Fruit fly (Drosophila melanogaster) whole organism, wandering third instar larva: ENCODE measurements around the gene CG18178.

Experiments used
- CG9705 ChIP-seq: fragments of 200-800 bp; sonication (Bioruptor generic); optimal IDR thresholded peaks from 2 replicates; lab custom pipeline; 2018; ENCODE audit warnings: missing biosample characterization, mild to moderate bottlenecking, missing genetic modification characterization
- HLH106 ChIP-seq: fragments of 200-800 bp; optimal IDR thresholded peaks from 3 replicates; lab custom pipeline; 2019; ENCODE audit warnings: missing biosample characterization, mild to moderate bottlenecking, missing genetic modification characterization, moderate library complexity
- br ChIP-seq: fragments of 200-800 bp; sonication (Bioruptor generic); optimal IDR thresholded peaks from 2 replicates; lab custom pipeline; 2016; ENCODE audit warnings: missing biosample characterization, missing genetic modification characterization
- usp ChIP-seq: fragments of >200 bp; optimal IDR thresholded peaks from 2 replicates; lab custom pipeline; 2017; ENCODE audit warnings: missing biosample characterization, missing genetic modification characterization

CG18178 gene

DNA sequence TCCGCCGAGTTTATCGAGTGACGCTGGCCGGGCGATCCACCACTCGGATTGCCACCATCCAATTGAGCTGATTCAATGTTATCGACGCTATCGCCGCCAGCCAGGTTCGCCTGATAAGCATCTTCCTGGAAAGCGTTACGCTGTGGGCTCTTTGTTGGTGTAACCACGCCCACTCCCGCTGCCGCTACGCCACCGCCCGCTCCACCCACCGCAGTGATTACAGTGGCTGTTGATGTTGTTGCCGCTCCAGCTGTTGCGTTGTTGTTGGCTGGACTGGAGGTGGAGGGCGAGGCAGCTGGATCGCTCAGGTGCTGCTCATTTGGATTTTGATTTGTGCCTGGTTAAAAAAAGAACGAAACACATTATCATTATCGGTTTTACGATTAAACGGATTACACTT, 47.6 kb downstream of the CG18178 start:
- TF ChIP-seq usp (GFP tag; lab: Kevin White, UChicago) (no peak), HLH106 (tag; lab: Kevin White, UChicago) (no peak), br (GFP tag; lab: Kevin White, UChicago) (peak; percentile 5), CG9705 (no peak)
